Worm (Caenorhabditis elegans) whole organism, L1 larva: ENCODE data around the gene C27H6.8.

Experiments used
- C16A3.4 ChIP-seq: fragments of 150-350 bp; optimal IDR thresholded peaks from 2 replicates; lab custom pipeline; 2014; ENCODE audit warnings: missing biosample characterization, missing genetic modification characterization
- aha-1 ChIP-seq: fragments of 150-350 bp; optimal IDR thresholded peaks from 2 replicates; lab custom pipeline; 2014; ENCODE audit warnings: missing biosample characterization, missing genetic modification characterization
- aly-2 ChIP-seq: fragments of 150-350 bp; optimal IDR thresholded peaks from 2 replicates; lab custom pipeline; 2014; ENCODE audit warnings: missing biosample characterization, missing genetic modification characterization
- blmp-1 ChIP-seq: fragments of 150-350 bp; optimal IDR thresholded peaks from 2 replicates; lab custom pipeline; 2014; ENCODE audit warnings: missing biosample characterization, missing genetic modification characterization
- ceh-8 ChIP-seq: fragments of 200-800 bp; sonication (Bioruptor generic); optimal IDR thresholded peaks from 2 replicates; lab custom pipeline; 2018; ENCODE audit warnings: mild to moderate bottlenecking, missing genetic modification characterization, moderate library complexity, missing compliant biosample characterization
- ceh-90 ChIP-seq: sonication (generic microtip); optimal IDR thresholded peaks from 2 replicates; lab custom pipeline; 2016; ENCODE audit warnings: missing genetic modification characterization, missing compliant biosample characterization
- ces-1 ChIP-seq: fragments of 150-350 bp; optimal IDR thresholded peaks from 2 replicates; lab custom pipeline; 2014; ENCODE audit warnings: missing biosample characterization, missing genetic modification reagents, missing genetic modification characterization
- dpl-1 ChIP-seq, 3 experiments: fragments of 150-350 bp in 2 of 3; sonication (generic microtip) in 1 of 3; optimal IDR thresholded peaks; 2 replicates each; lab custom pipeline; 2014 to 2017; ENCODE audit warnings: missing biosample characterization in 3 of 3, missing genetic modification characterization in 3 of 3, missing genetic modification reagents in 3 of 3
- dsc-1 ChIP-seq: sonication (generic microtip); optimal IDR thresholded peaks from 2 replicates; lab custom pipeline; 2016; ENCODE audit warnings: mild to moderate bottlenecking, missing genetic modification characterization, missing compliant biosample characterization
- elt-3 ChIP-seq, 6 experiments: fragments of 150-350 bp in 1 of 6; sonication (generic microtip); optimal IDR thresholded peaks; 2 replicates each; lab custom pipeline; 2017 to 2018; ENCODE audit warnings: missing biosample characterization in 6 of 6, missing genetic modification characterization in 6 of 6, inconsistent platforms in 1 of 6
- ets-5 ChIP-seq: fragments of 200-800 bp; sonication (Bioruptor generic); IDR thresholded peaks from 2 replicates; pipeline ENCODE4 v1.3.6; 2022; ENCODE audit warnings: missing genetic modification characterization, missing compliant biosample characterization
- fkh-10 ChIP-seq: sonication (generic microtip); optimal IDR thresholded peaks from 2 replicates; lab custom pipeline; 2017; ENCODE audit warnings: missing biosample characterization, missing genetic modification reagents, missing genetic modification characterization
- fkh-8 ChIP-seq: sonication (generic microtip); optimal IDR thresholded peaks from 2 replicates; lab custom pipeline; 2016; ENCODE audit warnings: mild to moderate bottlenecking, missing genetic modification characterization, missing compliant biosample characterization
- grh-1 ChIP-seq: fragments of 200-800 bp; sonication (Bioruptor generic); IDR thresholded peaks from 2 replicates; pipeline ENCODE4 v1.3.6; 2022; ENCODE audit warnings: missing genetic modification reagents, missing genetic modification characterization, missing compliant biosample characterization
- irx-1 ChIP-seq: sonication (generic microtip); optimal IDR thresholded peaks from 2 replicates; lab custom pipeline; 2016; ENCODE audit warnings: missing genetic modification characterization, missing compliant biosample characterization
- isw-1 ChIP-seq: fragments of 200-800 bp; sonication (Bioruptor generic); IDR thresholded peaks from 2 replicates; pipeline ENCODE4 v1.3.6; 2022; ENCODE audit warnings: missing genetic modification characterization, missing compliant biosample characterization
- lin-14 ChIP-seq: fragments of 200-800 bp; sonication (Bioruptor generic); optimal IDR thresholded peaks from 2 replicates; lab custom pipeline; 2018; ENCODE audit warnings: mild to moderate bottlenecking, missing genetic modification characterization, moderate library complexity, missing compliant biosample characterization
- lin-15B ChIP-seq: fragments of 150-350 bp; sonication (generic microtip); optimal IDR thresholded peaks from 3 replicates; lab custom pipeline; 2014; ENCODE audit warnings: missing biosample characterization, missing genetic modification characterization
- lin-35 ChIP-seq, 2 experiments: fragments of 150-350 bp; optimal IDR thresholded peaks; 2 replicates each; lab custom pipeline; 2014; ENCODE audit warnings: missing biosample characterization in 2 of 2, missing genetic modification characterization in 2 of 2, missing genetic modification reagents in 2 of 2
- lin-39 ChIP-seq: fragments of 150-350 bp; optimal IDR thresholded peaks from 2 replicates; lab custom pipeline; 2014; ENCODE audit warnings: missing biosample characterization, missing genetic modification reagents, missing genetic modification characterization
- lsy-2 ChIP-seq, 2 experiments: fragments of 150-350 bp; optimal IDR thresholded peaks; 2 replicates each; lab custom pipeline; 2014; ENCODE audit warnings: missing biosample characterization in 2 of 2, missing genetic modification characterization in 2 of 2
- mab-9 ChIP-seq: fragments of 200-800 bp; sonication (Bioruptor generic); IDR thresholded peaks from 2 replicates; pipeline ENCODE4 v1.3.6; 2022; ENCODE audit warnings: missing genetic modification reagents, missing genetic modification characterization, missing compliant biosample characterization
- mdl-1 ChIP-seq, 2 experiments: fragments of 150-350 bp; optimal IDR thresholded peaks; 2 replicates each; lab custom pipeline; 2014 to 2017; ENCODE audit warnings: missing biosample characterization in 2 of 2, missing genetic modification characterization in 2 of 2, inconsistent platforms in 1 of 2
- nhr-11 ChIP-seq: fragments of 150-350 bp; optimal IDR thresholded peaks from 2 replicates; lab custom pipeline; 2014; ENCODE audit warnings: missing biosample characterization, missing genetic modification characterization
- nhr-12 ChIP-seq: sonication (generic microtip); optimal IDR thresholded peaks from 2 replicates; lab custom pipeline; 2017; ENCODE audit warnings: missing biosample characterization, missing genetic modification characterization
- nhr-71 ChIP-seq: sonication (generic microtip); optimal IDR thresholded peaks from 2 replicates; lab custom pipeline; 2016; ENCODE audit warnings: mild to moderate bottlenecking, missing genetic modification characterization, moderate library complexity, missing compliant biosample characterization
- nhr-76 ChIP-seq: sonication (generic microtip); optimal IDR thresholded peaks from 2 replicates; lab custom pipeline; 2017; ENCODE audit warnings: missing biosample characterization, missing genetic modification characterization
- nhr-84 ChIP-seq: sonication (generic microtip); optimal IDR thresholded peaks from 2 replicates; lab custom pipeline; 2017; ENCODE audit warnings: missing biosample characterization, missing genetic modification characterization
- nhr-85 ChIP-seq: sonication (generic microtip); peaks from one replicate; lab custom pipeline; 2016; ENCODE audit warnings: missing genetic modification characterization, inconsistent platforms, missing compliant biosample characterization
- nhr-90 ChIP-seq: sonication (generic microtip); optimal IDR thresholded peaks from 2 replicates; lab custom pipeline; 2016; ENCODE audit warnings: mild to moderate bottlenecking, missing genetic modification characterization, missing compliant biosample characterization; ENCODE audit not compliant: poor library complexity
- pax-3 ChIP-seq: fragments of 200-800 bp; sonication (Bioruptor generic); optimal IDR thresholded peaks from 2 replicates; lab custom pipeline; 2018; ENCODE audit warnings: mild to moderate bottlenecking, missing genetic modification characterization, moderate library complexity, missing compliant biosample characterization
- rnt-1 ChIP-seq: sonication (generic microtip); optimal IDR thresholded peaks from 2 replicates; lab custom pipeline; 2016; ENCODE audit warnings: mild to moderate bottlenecking, missing genetic modification characterization, moderate library complexity, missing compliant biosample characterization
- skn-1 ChIP-seq: fragments of 150-350 bp; optimal IDR thresholded peaks from 2 replicates; lab custom pipeline; 2014; ENCODE audit warnings: missing biosample characterization, missing genetic modification characterization
- snu-23 ChIP-seq: sonication (generic microtip); optimal IDR thresholded peaks from 2 replicates; lab custom pipeline; 2016; ENCODE audit warnings: missing genetic modification characterization, missing compliant biosample characterization
- tlp-1 ChIP-seq: fragments of 150-350 bp; optimal IDR thresholded peaks from 2 replicates; lab custom pipeline; 2014; ENCODE audit warnings: missing biosample characterization, missing genetic modification characterization
- unc-62 ChIP-seq: fragments of 150-350 bp; optimal IDR thresholded peaks from 2 replicates; lab custom pipeline; 2014; ENCODE audit warnings: missing biosample characterization, missing genetic modification reagents, missing genetic modification characterization
- ztf-4 ChIP-seq: fragments of 150-350 bp; optimal IDR thresholded peaks from 2 replicates; lab custom pipeline; 2014; ENCODE audit warnings: missing biosample characterization, missing genetic modification characterization

Gene C27H6.8

ce11 chrV:10031384-10032171, 44.0 kb upstream of the C27H6.8 start (continued):
- no peak for TF ChIP-seq pax-3
- TF ChIP-seq ceh-8 (GFP tag; lab: Kevin White, UChicago): no peak
- peak; percentile 21 for TF ChIP-seq dsc-1
- TF ChIP-seq mab-9 (GFP tag; lab: Robert Waterston, UW): no peak
- no peak for TF ChIP-seq nhr-12 (tag; lab: Kevin White, UChicago)
- peak; percentile 30; the same call in 1 of the 2 replicates for TF ChIP-seq isw-1
- peak; percentile 84 for TF ChIP-seq nhr-85 (tag; lab: Kevin White, UChicago)
- TF ChIP-seq ztf-4: no peak
- TF ChIP-seq skn-1 (tag; lab: Kevin White, UChicago): peak; percentile 13
- TF ChIP-seq nhr-71: peak; percentile 67
- no peak for TF ChIP-seq nhr-84 (tag; lab: Kevin White, UChicago)
- no peak for TF ChIP-seq fkh-10 (GFP tag; lab: Kevin White, UChicago)
- TF ChIP-seq grh-1 (GFP tag; lab: Robert Waterston, UW): no peak; the same call in 1 of the 2 replicates
- TF ChIP-seq C16A3.4 (tag; lab: Kevin White, UChicago): peak; percentile 36
- TF ChIP-seq rnt-1 (tag; lab: Kevin White, UChicago): peak; percentile 18
- TF ChIP-seq snu-23 (GFP tag; lab: Kevin White, UChicago): peak; percentile 70
- TF ChIP-seq ceh-90: peak; percentile 60
- no peak for TF ChIP-seq unc-62 (GFP tag; lab: Kevin White, UChicago)
- TF ChIP-seq aha-1 (tag; lab: Kevin White, UChicago): no peak
- TF ChIP-seq tlp-1 (tag; lab: Kevin White, UChicago): no peak
- TF ChIP-seq lin-39 (tag; lab: Kevin White, UChicago): peak; percentile 5
- TF ChIP-seq nhr-76 (tag; lab: Kevin White, UChicago): no peak
- TF ChIP-seq irx-1 (tag; lab: Kevin White, UChicago): no peak
- no peak for TF ChIP-seq ets-5 (GFP tag; lab: Robert Waterston, UW)
- TF ChIP-seq ces-1 (GFP tag; lab: Kevin White, UChicago): no peak
- TF ChIP-seq, all 84 proteins: peak for 32

- TF ChIP-seq elt-3 (tag; optimal IDR thresholded peaks at IDR 0.05; lab: Kevin White, UChicago) (peak in 1 of 6 experiments; percentile 12), blmp-1 (tag; lab: Kevin White, UChicago) (peak; percentile 38), nhr-12 (tag; lab: Kevin White, UChicago) (no peak)
Measured at ce11 chrV:10030992-10031383, 43.4 kb upstream of the C27H6.8 start, which contains the start of gene acl-2. Gene acl-2, minus strand, starts transcription at chrV:10031092.

ce11 chrV:10023062-10023536, 35.5 kb upstream of the C27H6.8 start:
- no peak for TF ChIP-seq nhr-11 (tag; lab: Kevin White, UChicago)

ce11 chrV:10019934-10020333, 32.3 kb upstream of the C27H6.8 start:
- TF ChIP-seq dpl-1 (GFP tag; optimal IDR thresholded peaks at IDR 0.05; lab: Kevin White, UChicago): peak in 1 of 3 experiments; percentile 7
- TF ChIP-seq lin-15B (tag; lab: Kevin White, UChicago): no peak
- no peak for TF ChIP-seq dsc-1
- peak in 1 of 2 experiments; percentile 28 for TF ChIP-seq lsy-2 (tag; optimal IDR thresholded peaks at IDR 0.05; lab: Kevin White, UChicago)
- TF ChIP-seq mdl-1 (tag; optimal IDR thresholded peaks at IDR 0.05; lab: Kevin White, UChicago): peak in 1 of 2 experiments; percentile 25
- TF ChIP-seq lin-14 (GFP tag; lab: Kevin White, UChicago): peak; percentile 74
- no peak for TF ChIP-seq aha-1 (tag; lab: Kevin White, UChicago)
- TF ChIP-seq lin-35 (GFP tag; optimal IDR thresholded peaks at IDR 0.05; lab: Kevin White, UChicago): peak in 1 of 2 experiments; percentile 5
- no peak for TF ChIP-seq aly-2 (tag; lab: Kevin White, UChicago)
- peak; percentile 38 for TF ChIP-seq snu-23 (GFP tag; lab: Kevin White, UChicago)
- no peak for TF ChIP-seq nhr-90
- peak; percentile 67 for TF ChIP-seq nhr-85 (tag; lab: Kevin White, UChicago)
- peak; percentile 43 for TF ChIP-seq nhr-71
- peak; percentile 52 for TF ChIP-seq fkh-8
- TF ChIP-seq, all 84 proteins: peak for 9
